Worm (Caenorhabditis elegans): ENCODE data around the gene srw-43.

srw-43 gene

ce11 chrV:16685725-16686124 lies at the start of gene srw-43:
Gene srw-43 (plus strand): TSS chrV:16686025.
- TF ChIP-seq lir-3 (tag; optimal IDR thresholded peaks at IDR 0.05) = no peak
- TF ChIP-seq ZK337.2 (GFP tag; IDR thresholded peaks at IDR 0.05) = no peak
- TF ChIP-seq Y105C5A.15 (GFP tag; IDR thresholded peaks at IDR 0.05) = no peak
- TF ChIP-seq rbr-2 (tag; optimal IDR thresholded peaks at IDR 0.05) = no peak
- TF ChIP-seq duxl-1 (tag; optimal IDR thresholded peaks at IDR 0.05; ENCODE audit: poor library complexity) = no peak
- TF ChIP-seq unc-62 (GFP tag; optimal IDR thresholded peaks at IDR 0.05 in 1 of 2) = no peak
- TF ChIP-seq unc-62 (tag; optimal IDR thresholded peaks at IDR 0.05) = no peak
- TF ChIP-seq R02D3.7 (tag; optimal IDR thresholded peaks at IDR 0.05) = no peak
- no peak for TF ChIP-seq fos-1 (tag; optimal IDR thresholded peaks at IDR 0.05)
- TF ChIP-seq unc-39 (tag; optimal IDR thresholded peaks at IDR 0.05) = no peak
- no peak for TF ChIP-seq snpc-4 (tag; optimal IDR thresholded peaks at IDR 0.05)
- TF ChIP-seq skn-1 (tag; optimal IDR thresholded peaks at IDR 0.05) = no peak

ce11 chrV:16638204-16638603 lies 47.6 kb upstream of the srw-43 start, which contains the start of gene srw-76:
Gene srw-76 (minus strand): TSS chrV:16638304.
- TF ChIP-seq mxl-2 (GFP tag; conservative IDR thresholded peaks at IDR 0.05) = no peak
- TF ChIP-seq Y105C5A.15 (GFP tag; IDR thresholded peaks at IDR 0.05) = no peak
- TF ChIP-seq F49E8.2 (tag; optimal IDR thresholded peaks at IDR 0.05; ENCODE audit: borderline replicate concordance) = no peak
- TF ChIP-seq lin-29 (GFP tag; IDR thresholded peaks at IDR 0.05) = no peak

- TF ChIP-seq nhr-102 (tag; optimal IDR thresholded peaks at IDR 0.05) (no peak), nhr-41 (GFP tag; IDR thresholded peaks at IDR 0.05) (0 out of 2 replicates have a peak, but pooled peaks have one; percentile 10), F44E2.7 (GFP tag; IDR thresholded peaks at IDR 0.05) (0 out of 2 replicates have a peak, but pooled peaks have one; percentile 48), php-3 (GFP tag; IDR thresholded peaks at IDR 0.05) (peak; percentile 30; the same call in 1 of the 2 replicates), fkh-10 (GFP tag; optimal IDR thresholded peaks at IDR 0.05) (no peak), spr-3 (GFP tag; optimal IDR thresholded peaks at IDR 0.05) (no peak), D1046.2 (GFP tag; IDR thresholded peaks at IDR 0.05) (no peak), daf-16 (GFP tag; optimal IDR thresholded peaks at IDR 0.05) (no peak), daf-16 (tag; optimal IDR thresholded peaks at IDR 0.05) (peak; percentile 42), lin-1 (GFP tag; IDR thresholded peaks at IDR 0.05) (0 out of 2 replicates have a peak, but pooled peaks have one; percentile 12), sdz-12 (GFP tag; optimal IDR thresholded peaks at IDR 0.05) (no peak), dmd-6 (GFP tag; IDR thresholded peaks at IDR 0.05) (peak; percentile 43; the same call in 1 of the 2 replicates), tag-97 (GFP tag; IDR thresholded peaks at IDR 0.05) (no peak), zfp-3 (GFP tag; conservative IDR thresholded peaks at IDR 0.05) (0 out of 2 replicates have a peak, but pooled peaks have one; percentile 38), dmd-8 (GFP tag; IDR thresholded peaks at IDR 0.05) (peak; percentile 81; the same call in 1 of the 2 replicates), ztf-7 (tag; optimal IDR thresholded peaks at IDR 0.05) (no peak), F49E8.2 (tag; optimal IDR thresholded peaks at IDR 0.05; ENCODE audit: borderline replicate concordance) (no peak), duxl-1 (tag; optimal IDR thresholded peaks at IDR 0.05; ENCODE audit: poor library complexity) (peak; percentile 74), lim-7 (GFP tag; IDR thresholded peaks at IDR 0.05) (peak; percentile 74), nhr-42 (GFP tag; IDR thresholded peaks at IDR 0.05) (no peak), daf-19 (GFP tag; conservative IDR thresholded peaks at IDR 0.05) (peak; percentile 69), arid-1 (GFP tag; conservative IDR thresholded peaks at IDR 0.05) (0 out of 2 replicates have a peak, but pooled peaks have one; percentile 21), ZK337.2 (GFP tag; IDR thresholded peaks at IDR 0.05) (no peak), F10B5.3 (tag; optimal IDR thresholded peaks at IDR 0.05) (no peak), ceh-82 (tag; optimal IDR thresholded peaks at IDR 0.05) (no peak), set-16 (GFP tag; IDR thresholded peaks at IDR 0.05) (no peak)
Measured at ce11 chrV:16640366-16640765, 45.5 kb upstream of the srw-43 start.
